Fruit fly (Drosophila melanogaster) whole organism, wandering third instar larva: Measurements from ENCODE around the gene Gug.

ENCODE experiments used
- CG32264 ChIP-seq: fragments of 200-800 bp; sonication (Bioruptor generic); optimal IDR thresholded peaks from 2 replicates; lab custom pipeline; 2016; ENCODE audit warnings: missing biosample characterization, missing genetic modification characterization
- CG9705 ChIP-seq: fragments of 200-800 bp; sonication (Bioruptor generic); optimal IDR thresholded peaks from 2 replicates; lab custom pipeline; 2018; ENCODE audit warnings: missing biosample characterization, mild to moderate bottlenecking, missing genetic modification characterization
- CrebA ChIP-seq: fragments of 200-800 bp; sonication (Bioruptor generic); optimal IDR thresholded peaks from 2 replicates; lab custom pipeline; 2016; ENCODE audit warnings: missing biosample characterization, mild to moderate bottlenecking, missing genetic modification characterization, borderline replicate concordance
- Dfd ChIP-seq: fragments of >200 bp; optimal IDR thresholded peaks from 2 replicates; lab custom pipeline; 2017; ENCODE audit warnings: missing biosample characterization, missing genetic modification characterization
- Hnf4 ChIP-seq: fragments of 200-800 bp; sonication (Bioruptor generic); optimal IDR thresholded peaks from 2 replicates; lab custom pipeline; 2016; ENCODE audit warnings: missing biosample characterization, mild to moderate bottlenecking, missing genetic modification characterization
- Hr78 ChIP-seq: fragments of >200 bp; optimal IDR thresholded peaks from 2 replicates; lab custom pipeline; 2017; ENCODE audit warnings: missing biosample characterization, missing genetic modification characterization
- Hr83 ChIP-seq: fragments of 200-300 bp; sonication (Bioruptor generic); optimal IDR thresholded peaks from 2 replicates; lab custom pipeline; 2016; ENCODE audit warnings: missing biosample characterization, mild to moderate bottlenecking, missing genetic modification characterization, moderate library complexity; ENCODE audit not compliant: poor library complexity, severe bottlenecking
- Vsx2 ChIP-seq: fragments of 200-300, 225-300 bp; sonication (Bioruptor generic); optimal IDR thresholded peaks from 2 replicates; lab custom pipeline; 2018; ENCODE audit warnings: missing biosample characterization, missing genetic modification characterization; ENCODE audit not compliant: partially characterized antibody
- dl ChIP-seq, 2 experiments: fragments of 175-275, 200-275 bp in 1 of 2; fragments of 200-275 bp in 1 of 2; sonication (Bioruptor generic); optimal IDR thresholded peaks; lab custom pipeline; 2018; ENCODE audit warnings: mild to moderate bottlenecking in 2 of 2, missing biosample characterization in 2 of 2, missing genetic modification characterization in 2 of 2, moderate library complexity in 2 of 2; ENCODE audit not compliant: partially characterized antibody in 2 of 2, insufficient read depth in 1 of 2
- dmrt93B ChIP-seq: fragments of 200-800 bp; sonication (Bioruptor generic); optimal IDR thresholded peaks from 2 replicates; lab custom pipeline; 2018; ENCODE audit warnings: missing biosample characterization, mild to moderate bottlenecking, missing genetic modification characterization
- h ChIP-seq: fragments of 200-800 bp; sonication (Bioruptor generic); optimal IDR thresholded peaks from 3 replicates; lab custom pipeline; 2016; ENCODE audit warnings: missing biosample characterization, mild to moderate bottlenecking, missing genetic modification characterization
- psq ChIP-seq: fragments of 200-800 bp; sonication (Bioruptor generic); optimal IDR thresholded peaks from 3 replicates; lab custom pipeline; 2017; ENCODE audit warnings: missing biosample characterization, mild to moderate bottlenecking, missing genetic modification characterization, moderate library complexity
- tai ChIP-seq: sonication (Bioruptor generic); optimal IDR thresholded peaks from 2 replicates; lab custom pipeline; 2016; ENCODE audit warnings: missing biosample characterization, missing genetic modification characterization
- usp ChIP-seq: fragments of >200 bp; optimal IDR thresholded peaks from 2 replicates; lab custom pipeline; 2017; ENCODE audit warnings: missing biosample characterization, missing genetic modification characterization

dm6 chr3L:8441745-8442575 is 7.8 kb upstream of the Gug start, which contains the start of gene Unr:
- peak; percentile 68 for TF ChIP-seq psq (GFP tag; lab: Kevin White, UChicago)
- TF ChIP-seq tai (GFP tag; lab: Kevin White, UChicago), result peak; percentile 85
- no peak for TF ChIP-seq Hr78 (GFP tag; lab: Kevin White, UChicago)
- TF ChIP-seq Dfd (GFP tag; lab: Kevin White, UChicago), result peak; percentile 38
- peak; percentile 58 for TF ChIP-seq CG9705 (GFP tag; lab: Kevin White, UChicago)
- peak; percentile 87 for TF ChIP-seq h
- peak; percentile 91 for TF ChIP-seq Hnf4 (GFP tag; lab: Kevin White, UChicago)
- no peak for TF ChIP-seq dl (GFP tag; optimal IDR thresholded peaks at IDR 0.05; lab: Kevin White, UChicago; ENCODE audit: insufficient read depth in 1 of 2, partially characterized antibody in 2 of 2)
- peak; percentile 44 for TF ChIP-seq dmrt93B (GFP tag; lab: Kevin White, UChicago)
- no peak for TF ChIP-seq usp
- TF ChIP-seq CG32264 (GFP tag; lab: Kevin White, UChicago), result peak; percentile 63
- TF ChIP-seq CrebA, result no peak
- no peak for TF ChIP-seq Vsx2 (GFP tag; lab: Kevin White, UChicago)
- TF ChIP-seq Hr83 (GFP tag; lab: Kevin White, UChicago), result peak; percentile 97
